Worm (Caenorhabditis elegans) whole organism, L1 larva: ENCODE data around the gene Y60C6A.3.
A peak's percentile ranks its signal among the peaks of the same experiment; 100 is the strongest.

Source experiments
- C04F5.9 ChIP-seq: sonication (generic microtip); optimal IDR thresholded peaks from 2 replicates; lab custom pipeline; 2016; ENCODE audit warnings: missing genetic modification characterization, missing compliant biosample characterization
- C16A3.4 ChIP-seq: fragments of 150-350 bp; optimal IDR thresholded peaks from 2 replicates; lab custom pipeline; 2014; ENCODE audit warnings: missing biosample characterization, missing genetic modification characterization
- C34B4.2 ChIP-seq: sonication (generic microtip); optimal IDR thresholded peaks from 2 replicates; lab custom pipeline; 2017; ENCODE audit warnings: mild to moderate bottlenecking, missing genetic modification characterization, missing compliant biosample characterization
- F16B12.6 ChIP-seq: fragments of 150-350 bp; optimal IDR thresholded peaks from 2 replicates; lab custom pipeline; 2014; ENCODE audit warnings: missing biosample characterization, missing genetic modification characterization
- Y116A8C.19 ChIP-seq: sonication (generic microtip); optimal IDR thresholded peaks from 2 replicates; lab custom pipeline; 2016; ENCODE audit warnings: missing compliant biosample characterization, missing genetic modification characterization, borderline replicate concordance
- ceh-63 ChIP-seq: fragments of 200-800 bp; sonication (Bioruptor generic); optimal IDR thresholded peaks from 2 replicates; lab custom pipeline; 2018; ENCODE audit warnings: mild to moderate bottlenecking, missing genetic modification characterization, missing compliant biosample characterization
- ceh-8 ChIP-seq: fragments of 200-800 bp; sonication (Bioruptor generic); optimal IDR thresholded peaks from 2 replicates; lab custom pipeline; 2018; ENCODE audit warnings: mild to moderate bottlenecking, missing genetic modification characterization, moderate library complexity, missing compliant biosample characterization
- ceh-82 ChIP-seq, 3 experiments: fragments of 150-350 bp in 1 of 3; sonication (generic microtip) in 2 of 3; optimal IDR thresholded peaks; 2 replicates each; lab custom pipeline; 2014 to 2017; ENCODE audit warnings: missing biosample characterization in 3 of 3, missing genetic modification characterization in 3 of 3
- ceh-88 ChIP-seq: fragments of 200-800 bp; sonication (Bioruptor generic); IDR thresholded peaks from 2 replicates; pipeline ENCODE4 v1.3.6; 2022; ENCODE audit warnings: missing genetic modification characterization, missing compliant biosample characterization
- ces-1 ChIP-seq: fragments of 150-350 bp; optimal IDR thresholded peaks from 2 replicates; lab custom pipeline; 2014; ENCODE audit warnings: missing biosample characterization, missing genetic modification reagents, missing genetic modification characterization
- dpl-1 ChIP-seq, 3 experiments: fragments of 150-350 bp in 2 of 3; sonication (generic microtip) in 1 of 3; optimal IDR thresholded peaks; 2 replicates each; lab custom pipeline; 2014 to 2017; ENCODE audit warnings: missing biosample characterization in 3 of 3, missing genetic modification characterization in 3 of 3, missing genetic modification reagents in 3 of 3
- dsc-1 ChIP-seq: sonication (generic microtip); optimal IDR thresholded peaks from 2 replicates; lab custom pipeline; 2016; ENCODE audit warnings: mild to moderate bottlenecking, missing genetic modification characterization, missing compliant biosample characterization
- efl-1 ChIP-seq, 4 experiments: fragments of 150-350 bp; optimal IDR thresholded peaks in 3 of 4; peaks in 1 of 4; 1 replicate in 1 of 4; 2 replicates in 3 of 4; lab custom pipeline; 2014; ENCODE audit warnings: missing biosample characterization in 2 of 4, missing genetic modification characterization in 2 of 4, missing genetic modification reagents in 2 of 4
- egl-13 ChIP-seq: sonication (generic microtip); optimal IDR thresholded peaks from 2 replicates; lab custom pipeline; 2016; ENCODE audit warnings: missing genotype, missing genetic modification reagents, missing genetic modification characterization, missing compliant biosample characterization
- elt-3 ChIP-seq, 6 experiments: fragments of 150-350 bp in 1 of 6; sonication (generic microtip); optimal IDR thresholded peaks; 2 replicates each; lab custom pipeline; 2017 to 2018; ENCODE audit warnings: missing biosample characterization in 6 of 6, missing genetic modification characterization in 6 of 6, inconsistent platforms in 1 of 6
- fkh-4 ChIP-seq: sonication (generic microtip); optimal IDR thresholded peaks from 2 replicates; lab custom pipeline; 2016; ENCODE audit warnings: missing compliant biosample characterization, missing genetic modification characterization, borderline replicate concordance
- grh-1 ChIP-seq: fragments of 200-800 bp; sonication (Bioruptor generic); IDR thresholded peaks from 2 replicates; pipeline ENCODE4 v1.3.6; 2022; ENCODE audit warnings: missing genetic modification reagents, missing genetic modification characterization, missing compliant biosample characterization
- hlh-4 ChIP-seq: sonication (generic microtip); optimal IDR thresholded peaks from 2 replicates; lab custom pipeline; 2016; ENCODE audit warnings: mild to moderate bottlenecking, missing genetic modification characterization, missing compliant biosample characterization
- hpl-2 ChIP-seq: fragments of 150-350 bp; optimal IDR thresholded peaks from 2 replicates; lab custom pipeline; 2014; ENCODE audit warnings: missing biosample characterization, missing genetic modification reagents, missing genetic modification characterization
- irx-1 ChIP-seq: sonication (generic microtip); optimal IDR thresholded peaks from 2 replicates; lab custom pipeline; 2016; ENCODE audit warnings: missing genetic modification characterization, missing compliant biosample characterization
- isw-1 ChIP-seq: fragments of 200-800 bp; sonication (Bioruptor generic); IDR thresholded peaks from 2 replicates; pipeline ENCODE4 v1.3.6; 2022; ENCODE audit warnings: missing genetic modification characterization, missing compliant biosample characterization
- jun-1 ChIP-seq: fragments of 150-350 bp; optimal IDR thresholded peaks from 2 replicates; lab custom pipeline; 2014; ENCODE audit warnings: missing biosample characterization, missing genetic modification reagents, missing genetic modification characterization
- lin-14 ChIP-seq: fragments of 200-800 bp; sonication (Bioruptor generic); optimal IDR thresholded peaks from 2 replicates; lab custom pipeline; 2018; ENCODE audit warnings: mild to moderate bottlenecking, missing genetic modification characterization, moderate library complexity, missing compliant biosample characterization
- lin-35 ChIP-seq, 2 experiments: fragments of 150-350 bp; optimal IDR thresholded peaks; 2 replicates each; lab custom pipeline; 2014; ENCODE audit warnings: missing biosample characterization in 2 of 2, missing genetic modification characterization in 2 of 2, missing genetic modification reagents in 2 of 2
- lin-39 ChIP-seq: fragments of 150-350 bp; optimal IDR thresholded peaks from 2 replicates; lab custom pipeline; 2014; ENCODE audit warnings: missing biosample characterization, missing genetic modification reagents, missing genetic modification characterization
- lir-3 ChIP-seq: sonication (generic microtip); optimal IDR thresholded peaks from 2 replicates; lab custom pipeline; 2016; ENCODE audit warnings: mild to moderate bottlenecking, missing genetic modification characterization, moderate library complexity, missing compliant biosample characterization; ENCODE audit not compliant: poor library complexity
- nhr-20 ChIP-seq: sonication (generic microtip); optimal IDR thresholded peaks from 2 replicates; lab custom pipeline; 2016; ENCODE audit warnings: mild to moderate bottlenecking, missing genetic modification characterization, missing compliant biosample characterization
- nhr-237 ChIP-seq: fragments of 150-350 bp; optimal IDR thresholded peaks from 2 replicates; lab custom pipeline; 2014; ENCODE audit warnings: missing biosample characterization, missing genetic modification characterization
- nhr-28 ChIP-seq: fragments of 150-350 bp; optimal IDR thresholded peaks from 2 replicates; lab custom pipeline; 2014; ENCODE audit warnings: missing biosample characterization, missing genetic modification characterization
- nhr-47 ChIP-seq: sonication (generic microtip); optimal IDR thresholded peaks from 2 replicates; lab custom pipeline; 2016; ENCODE audit warnings: mild to moderate bottlenecking, missing genetic modification characterization, moderate library complexity, missing compliant biosample characterization
- nhr-77 ChIP-seq: fragments of 150-350 bp; optimal IDR thresholded peaks from 2 replicates; lab custom pipeline; 2014; ENCODE audit warnings: missing biosample characterization, missing genetic modification characterization
- nhr-84 ChIP-seq: sonication (generic microtip); optimal IDR thresholded peaks from 2 replicates; lab custom pipeline; 2017; ENCODE audit warnings: missing biosample characterization, missing genetic modification characterization
- pax-3 ChIP-seq: fragments of 200-800 bp; sonication (Bioruptor generic); optimal IDR thresholded peaks from 2 replicates; lab custom pipeline; 2018; ENCODE audit warnings: mild to moderate bottlenecking, missing genetic modification characterization, moderate library complexity, missing compliant biosample characterization
- snu-23 ChIP-seq: sonication (generic microtip); optimal IDR thresholded peaks from 2 replicates; lab custom pipeline; 2016; ENCODE audit warnings: missing genetic modification characterization, missing compliant biosample characterization
- sox-4 ChIP-seq: sonication (generic microtip); optimal IDR thresholded peaks from 2 replicates; lab custom pipeline; 2016; ENCODE audit warnings: missing genetic modification characterization, missing compliant biosample characterization
- sptf-1 ChIP-seq: fragments of 150-350 bp; optimal IDR thresholded peaks from 2 replicates; lab custom pipeline; 2014; ENCODE audit warnings: missing biosample characterization, missing genetic modification characterization
- sup-37 ChIP-seq: fragments of 200-800 bp; sonication (Bioruptor generic); optimal IDR thresholded peaks from 2 replicates; lab custom pipeline; 2018; ENCODE audit warnings: mild to moderate bottlenecking, missing genetic modification characterization, missing compliant biosample characterization
- swsn-7 ChIP-seq: sonication (generic microtip); optimal IDR thresholded peaks from 2 replicates; lab custom pipeline; 2016; ENCODE audit warnings: missing genetic modification characterization, missing compliant biosample characterization
- unc-130 ChIP-seq: fragments of 150-350 bp; optimal IDR thresholded peaks from 2 replicates; lab custom pipeline; 2017; ENCODE audit warnings: missing biosample characterization, missing genetic modification characterization, inconsistent platforms
- unc-62 ChIP-seq: fragments of 150-350 bp; optimal IDR thresholded peaks from 2 replicates; lab custom pipeline; 2014; ENCODE audit warnings: missing biosample characterization, missing genetic modification reagents, missing genetic modification characterization
- unc-98 ChIP-seq: fragments of 200-800 bp; sonication (Bioruptor generic); IDR thresholded peaks from 2 replicates; pipeline ENCODE4 v1.3.6; 2022; ENCODE audit warnings: missing genetic modification characterization, missing compliant biosample characterization
- xbp-1 ChIP-seq: sonication (generic microtip); optimal IDR thresholded peaks from 2 replicates; lab custom pipeline; 2016; ENCODE audit warnings: missing genetic modification characterization, missing compliant biosample characterization
- zip-4 ChIP-seq: fragments of 200-800 bp; sonication (Bioruptor generic); optimal IDR thresholded peaks from 2 replicates; lab custom pipeline; 2018; ENCODE audit warnings: mild to moderate bottlenecking, missing genetic modification characterization, moderate library complexity, missing compliant biosample characterization
- ztf-11 ChIP-seq, 2 experiments: sonication (generic microtip); optimal IDR thresholded peaks; 2 replicates each; lab custom pipeline; 2016 to 2017; ENCODE audit warnings: missing genetic modification characterization in 2 of 2, missing biosample characterization in 1 of 2, missing compliant biosample characterization in 1 of 2

Y60C6A.3 gene

ce11 chrV:4810653-4811052 lies 25.1 kb downstream of the Y60C6A.3 start (continued):
- no peak for TF ChIP-seq Y116A8C.19 (tag; lab: Kevin White, UChicago)
- peak; percentile 1 for TF ChIP-seq xbp-1 (tag; lab: Kevin White, UChicago)
- peak; percentile 55 for TF ChIP-seq snu-23 (GFP tag; lab: Kevin White, UChicago)
- TF ChIP-seq nhr-20 (tag; lab: Kevin White, UChicago): peak; percentile 30
- no peak for TF ChIP-seq ztf-11 (tag; optimal IDR thresholded peaks at IDR 0.05; lab: Kevin White, UChicago)
- TF ChIP-seq fkh-4 (tag; lab: Kevin White, UChicago): no peak
- no peak for TF ChIP-seq grh-1 (GFP tag; lab: Robert Waterston, UW)
- no peak for TF ChIP-seq sup-37 (GFP tag; lab: Kevin White, UChicago)
- TF ChIP-seq ces-1 (GFP tag; lab: Kevin White, UChicago): no peak
- no peak for TF ChIP-seq elt-3 (tag; optimal IDR thresholded peaks at IDR 0.05; lab: Kevin White, UChicago)
- no peak for TF ChIP-seq sox-4 (tag; lab: Kevin White, UChicago)
- no peak for TF ChIP-seq jun-1
- no peak for TF ChIP-seq hlh-4 (tag; lab: Kevin White, UChicago)
- TF ChIP-seq nhr-47: peak; percentile 21
- peak in 1 of 3 experiments; percentile 51 for TF ChIP-seq dpl-1 (GFP tag; optimal IDR thresholded peaks at IDR 0.05; lab: Kevin White, UChicago)
- no peak for TF ChIP-seq nhr-28 (tag; lab: Kevin White, UChicago)
- TF ChIP-seq lin-39 (tag; lab: Kevin White, UChicago): no peak
- no peak for TF ChIP-seq nhr-237 (tag; lab: Kevin White, UChicago)
- no peak for TF ChIP-seq isw-1 (GFP tag; lab: Robert Waterston, UW)
- TF ChIP-seq C16A3.4 (tag; lab: Kevin White, UChicago): no peak
- no peak for TF ChIP-seq irx-1 (tag; lab: Kevin White, UChicago)
- no peak for TF ChIP-seq unc-98
- no peak for TF ChIP-seq sptf-1 (tag; lab: Kevin White, UChicago)
- peak; percentile 44 for TF ChIP-seq dsc-1 (tag; lab: Kevin White, UChicago)

ce11 chrV:4813825-4814224 lies 28.2 kb downstream of the Y60C6A.3 start:
- TF ChIP-seq C04F5.9 (tag; lab: Kevin White, UChicago) (no peak), efl-1 (optimal IDR thresholded peaks at IDR 0.05; lab: Kevin White, UChicago) (no peak), efl-1 (GFP tag; optimal IDR thresholded peaks at IDR 0.05 in 1 of 2; lab: Kevin White, UChicago) (peak in 1 of 2 experiments; percentile 18), unc-62 (GFP tag; lab: Kevin White, UChicago) (no peak)

- TF ChIP-seq nhr-84 (tag; lab: Kevin White, UChicago) (no peak), ceh-63 (GFP tag; lab: Kevin White, UChicago) (no peak), swsn-7 (tag; lab: Kevin White, UChicago) (no peak), irx-1 (tag; lab: Kevin White, UChicago) (no peak)
Measured at ce11 chrV:4818563-4818962, 33.0 kb downstream of the Y60C6A.3 start, which contains the start of gene ccep-97. Gene ccep-97 (minus strand): TSS chrV:4818663.

DNA sequence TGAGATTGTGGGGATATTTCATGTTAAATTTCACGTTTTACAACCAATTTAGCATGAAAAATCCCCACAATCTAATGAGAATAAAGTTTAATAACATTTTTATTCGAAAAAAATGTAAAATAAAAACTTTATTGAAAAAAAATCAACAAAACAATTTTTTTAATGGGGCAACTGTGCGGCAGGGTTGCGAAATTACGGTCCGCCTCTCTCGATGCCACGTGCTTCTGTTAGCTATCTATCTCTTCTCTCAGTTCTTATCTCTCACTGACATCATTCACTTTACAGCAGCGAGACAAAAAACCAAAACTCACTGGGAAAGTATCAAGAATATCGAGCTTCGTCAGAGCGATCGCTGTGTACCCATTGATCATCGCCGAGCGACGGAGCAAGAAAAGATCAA lies 35.0 kb downstream of the Y60C6A.3 start:
- no peak for TF ChIP-seq ceh-82 (tag; optimal IDR thresholded peaks at IDR 0.05; lab: Kevin White, UChicago)
- no peak for TF ChIP-seq C04F5.9 (tag; lab: Kevin White, UChicago)
- TF ChIP-seq snu-23 (GFP tag; lab: Kevin White, UChicago): peak; percentile 26
- TF ChIP-seq ceh-63 (GFP tag; lab: Kevin White, UChicago): no peak
- TF ChIP-seq hpl-2: peak; percentile 2
- TF ChIP-seq pax-3 (tag; lab: Kevin White, UChicago): no peak
- TF ChIP-seq F16B12.6: no peak
- no peak for TF ChIP-seq nhr-77
- TF ChIP-seq lin-39 (tag; lab: Kevin White, UChicago): no peak
- no peak for TF ChIP-seq lir-3 (tag; lab: Kevin White, UChicago)
- TF ChIP-seq unc-98: no peak
- TF ChIP-seq sptf-1 (tag; lab: Kevin White, UChicago): no peak
- TF ChIP-seq C34B4.2 (tag; lab: Kevin White, UChicago): no peak
- TF ChIP-seq lin-14 (GFP tag; lab: Kevin White, UChicago): no peak
- TF ChIP-seq egl-13 (tag; lab: Kevin White, UChicago): no peak
- no peak for TF ChIP-seq Y116A8C.19 (tag; lab: Kevin White, UChicago)
- TF ChIP-seq xbp-1 (tag; lab: Kevin White, UChicago): no peak
- peak in 1 of 2 experiments; percentile 18 for TF ChIP-seq lin-35 (GFP tag; optimal IDR thresholded peaks at IDR 0.05; lab: Kevin White, UChicago)
- TF ChIP-seq fkh-4 (tag; lab: Kevin White, UChicago): no peak
- TF ChIP-seq ceh-88 (GFP tag; lab: Robert Waterston, UW): no peak
- no peak for TF ChIP-seq ceh-8 (GFP tag; lab: Kevin White, UChicago)
- no peak for TF ChIP-seq unc-130 (tag; lab: Kevin White, UChicago)
- TF ChIP-seq zip-4: no peak
- TF ChIP-seq unc-62 (GFP tag; lab: Kevin White, UChicago): no peak
- TF ChIP-seq elt-3 (tag; optimal IDR thresholded peaks at IDR 0.05; lab: Kevin White, UChicago): peak in 1 of 6 experiments; percentile 23
- TF ChIP-seq jun-1: no peak
